Worm (Caenorhabditis elegans) whole organism, mixed stage, embryonic: ENCODE measurements around the gene R160.6.

Experiments
- M03D4.4 ChIP-seq: sonication (generic microtip); optimal IDR thresholded peaks from 2 replicates; lab custom pipeline; 2017; ENCODE audit warnings: mild to moderate bottlenecking, missing genetic modification characterization, missing compliant biosample characterization
- bed-3 ChIP-seq: fragments of 200-800 bp; sonication (Bioruptor generic); optimal IDR thresholded peaks from 3 replicates; lab custom pipeline; 2018; ENCODE audit warnings: mild to moderate bottlenecking, missing genetic modification characterization, moderate library complexity, missing compliant biosample characterization
- blmp-1 ChIP-seq: fragments of 150-350 bp; optimal IDR thresholded peaks from 2 replicates; lab custom pipeline; 2014; ENCODE audit warnings: missing biosample characterization, missing genetic modification characterization
- ceh-39 ChIP-seq: fragments of 150-350 bp; optimal IDR thresholded peaks from 2 replicates; lab custom pipeline; 2014; ENCODE audit warnings: missing biosample characterization, missing genetic modification characterization
- ceh-43 ChIP-seq: fragments of 200-800 bp; sonication (Bioruptor generic); optimal IDR thresholded peaks from 2 replicates; lab custom pipeline; 2018; ENCODE audit warnings: mild to moderate bottlenecking, missing genetic modification characterization, moderate library complexity, missing compliant biosample characterization
- ceh-83 ChIP-seq: fragments of 200-800 bp; sonication (Bioruptor generic); optimal IDR thresholded peaks from 2 replicates; lab custom pipeline; 2018; ENCODE audit warnings: mild to moderate bottlenecking, missing genetic modification characterization, missing compliant biosample characterization
- ces-1 ChIP-seq: fragments of 150-350 bp; optimal IDR thresholded peaks from 2 replicates; lab custom pipeline; 2014; ENCODE audit warnings: missing biosample characterization, missing genetic modification reagents, missing genetic modification characterization
- cnd-1 ChIP-seq: fragments of 200-800 bp; sonication (Bioruptor generic); optimal IDR thresholded peaks from 2 replicates; lab custom pipeline; 2018; ENCODE audit warnings: mild to moderate bottlenecking, missing genetic modification characterization, missing compliant biosample characterization
- drap-1 ChIP-seq: fragments of 200-800 bp; sonication (Bioruptor generic); optimal IDR thresholded peaks from 3 replicates; lab custom pipeline; 2018; ENCODE audit warnings: mild to moderate bottlenecking, missing genetic modification characterization, missing compliant biosample characterization
- elt-1 ChIP-seq: sonication (generic microtip); optimal IDR thresholded peaks from 2 replicates; lab custom pipeline; 2017; ENCODE audit warnings: missing genetic modification characterization, mild to moderate bottlenecking, missing compliant biosample characterization, antibody characterized with exemption, moderate library complexity, borderline replicate concordance; ENCODE audit not compliant: insufficient read depth
- elt-3 ChIP-seq: fragments of 150-350 bp; optimal IDR thresholded peaks from 2 replicates; lab custom pipeline; 2014; ENCODE audit warnings: missing biosample characterization, missing genetic modification characterization
- flh-1 ChIP-seq: fragments of 200-800 bp; sonication (Bioruptor generic); optimal IDR thresholded peaks from 2 replicates; lab custom pipeline; 2018; ENCODE audit warnings: mild to moderate bottlenecking, missing genetic modification characterization, moderate library complexity, missing compliant biosample characterization
- ham-2 ChIP-seq: fragments of 200-800 bp; sonication (Bioruptor generic); optimal IDR thresholded peaks from 2 replicates; lab custom pipeline; 2018; ENCODE audit warnings: mild to moderate bottlenecking, missing genetic modification characterization, missing compliant biosample characterization
- hlh-1 ChIP-seq: fragments of 150-350 bp; optimal IDR thresholded peaks from 2 replicates; lab custom pipeline; 2014; ENCODE audit warnings: missing biosample characterization, missing genetic modification reagents, missing genetic modification characterization
- lin-13 ChIP-seq: fragments of 150-350 bp; optimal IDR thresholded peaks from 2 replicates; lab custom pipeline; 2014; ENCODE audit warnings: missing biosample characterization, missing genetic modification characterization
- lin-32 ChIP-seq: fragments of 200-800 bp; sonication (Bioruptor generic); optimal IDR thresholded peaks from 2 replicates; lab custom pipeline; 2018; ENCODE audit warnings: mild to moderate bottlenecking, missing genetic modification characterization, missing compliant biosample characterization
- lsy-2 ChIP-seq: fragments of 150-350 bp; optimal IDR thresholded peaks from 2 replicates; lab custom pipeline; 2014; ENCODE audit warnings: missing biosample characterization, missing genetic modification characterization
- mab-5 ChIP-seq: fragments of 150-350 bp; optimal IDR thresholded peaks from 2 replicates; lab custom pipeline; 2014; ENCODE audit warnings: missing biosample characterization, missing genetic modification characterization
- mep-1 ChIP-seq: fragments of 150-350 bp; optimal IDR thresholded peaks from 2 replicates; lab custom pipeline; 2017; ENCODE audit warnings: missing biosample characterization, missing genetic modification reagents, missing genetic modification characterization, inconsistent platforms
- mls-2 ChIP-seq: sonication (generic microtip); optimal IDR thresholded peaks from 2 replicates; lab custom pipeline; 2016; ENCODE audit warnings: mild to moderate bottlenecking, missing genetic modification characterization, moderate library complexity, missing compliant biosample characterization
- nhr-12 ChIP-seq: fragments of 150-350 bp; optimal IDR thresholded peaks from 2 replicates; lab custom pipeline; 2014; ENCODE audit warnings: missing biosample characterization, missing genetic modification characterization
- nhr-2 ChIP-seq: fragments of 150-350 bp; optimal IDR thresholded peaks from 2 replicates; lab custom pipeline; 2014; ENCODE audit warnings: missing biosample characterization, missing genetic modification characterization
- nhr-28 ChIP-seq: fragments of 150-350 bp; optimal IDR thresholded peaks from 2 replicates; lab custom pipeline; 2014; ENCODE audit warnings: missing biosample characterization, missing genetic modification characterization
- nhr-76 ChIP-seq: sonication (generic microtip); optimal IDR thresholded peaks from 2 replicates; lab custom pipeline; 2017; ENCODE audit warnings: missing biosample characterization, missing genetic modification characterization
- pha-4 ChIP-seq: fragments of 150-350 bp; optimal IDR thresholded peaks from 2 replicates; lab custom pipeline; 2018; ENCODE audit warnings: missing biosample characterization, missing genetic modification reagents, missing genetic modification characterization
- sem-2 ChIP-seq: fragments of 200-800 bp; sonication (Bioruptor generic); optimal IDR thresholded peaks from 2 replicates; lab custom pipeline; 2018; ENCODE audit warnings: mild to moderate bottlenecking, missing genetic modification characterization, missing compliant biosample characterization
- snpc-4 ChIP-seq: fragments of 150-350 bp; optimal IDR thresholded peaks from 2 replicates; lab custom pipeline; 2014; ENCODE audit warnings: missing biosample characterization, missing genetic modification characterization
- sptf-1 ChIP-seq: sonication (generic microtip); optimal IDR thresholded peaks from 2 replicates; lab custom pipeline; 2017; ENCODE audit warnings: mild to moderate bottlenecking, missing genetic modification characterization, moderate library complexity, missing compliant biosample characterization
- tbx-8 ChIP-seq: fragments of 200-800 bp; sonication (Bioruptor generic); optimal IDR thresholded peaks from 2 replicates; lab custom pipeline; 2018; ENCODE audit warnings: mild to moderate bottlenecking, missing genetic modification characterization, moderate library complexity, missing compliant biosample characterization
- unc-120 ChIP-seq: sonication (generic microtip); optimal IDR thresholded peaks from 2 replicates; lab custom pipeline; 2017; ENCODE audit warnings: missing genetic modification characterization, missing compliant biosample characterization; ENCODE audit not compliant: poor library complexity, severe bottlenecking
- unc-39 ChIP-seq: fragments of 150-350 bp; optimal IDR thresholded peaks from 2 replicates; lab custom pipeline; 2014; ENCODE audit warnings: missing biosample characterization, missing genetic modification characterization
- zip-8 ChIP-seq: fragments of 150-350 bp; optimal IDR thresholded peaks from 2 replicates; lab custom pipeline; 2014; ENCODE audit warnings: missing biosample characterization, missing genetic modification characterization
- ztf-11 ChIP-seq: fragments of 150-350 bp; optimal IDR thresholded peaks from 2 replicates; lab custom pipeline; 2014; ENCODE audit warnings: missing biosample characterization, missing genetic modification characterization

The R160.6 gene

ce11 chrX:4357467-4357866 lies 15.6 kb downstream of the R160.6 start, which contains the start of gene F14H12.6:
Gene F14H12.6 (minus strand): TSS chrX:4357567.
- TF ChIP-seq bed-3 (GFP tag; lab: Kevin White, UChicago) (no peak), elt-3 (no peak), ham-2 (GFP tag; lab: Kevin White, UChicago) (no peak), ces-1 (GFP tag; lab: Kevin White, UChicago) (no peak), hlh-1 (tag; lab: Kevin White, UChicago) (no peak), ceh-39 (no peak), sptf-1 (tag; lab: Kevin White, UChicago) (no peak), ceh-83 (no peak), flh-1 (GFP tag; lab: Kevin White, UChicago) (no peak), mls-2 (tag; lab: Kevin White, UChicago) (no peak), zip-8 (tag; lab: Kevin White, UChicago) (no peak), nhr-28 (tag; lab: Kevin White, UChicago) (no peak)

ce11 chrX:4353318-4353717 lies 19.7 kb downstream of the R160.6 start, which contains the start of gene col-165:
Gene col-165 (plus strand): TSS chrX:4353618.
- TF ChIP-seq ztf-11 (tag; lab: Kevin White, UChicago) (no peak), nhr-76 (tag; lab: Kevin White, UChicago) (no peak), sem-2 (GFP tag; lab: Kevin White, UChicago) (no peak), ces-1 (GFP tag; lab: Kevin White, UChicago) (no peak), blmp-1 (tag; lab: Kevin White, UChicago) (no peak), cnd-1 (tag; lab: Kevin White, UChicago) (no peak), elt-3 (no peak), ham-2 (GFP tag; lab: Kevin White, UChicago) (no peak), ceh-39 (no peak), mep-1 (no peak), lsy-2 (no peak), unc-120 (no peak), M03D4.4 (tag; lab: Kevin White, UChicago) (no peak), nhr-12 (tag; lab: Kevin White, UChicago) (no peak), flh-1 (GFP tag; lab: Kevin White, UChicago) (no peak)

- TF ChIP-seq unc-39 (tag; lab: Kevin White, UChicago) (no peak), elt-3 (no peak), lsy-2 (no peak), nhr-28 (tag; lab: Kevin White, UChicago) (no peak), ham-2 (GFP tag; lab: Kevin White, UChicago) (no peak), hlh-1 (tag; lab: Kevin White, UChicago) (no peak), lin-13 (tag; lab: Kevin White, UChicago) (no peak), pha-4 (no peak), snpc-4 (tag; lab: Kevin White, UChicago) (no peak), drap-1 (GFP tag; lab: Kevin White, UChicago) (no peak), ztf-11 (tag; lab: Kevin White, UChicago) (no peak), blmp-1 (tag; lab: Kevin White, UChicago) (no peak)
Observed at ce11 chrX:4350198-4350597, 22.8 kb downstream of the R160.6 start, which contains the start of gene F14H12.2. Gene F14H12.2 (plus strand): TSS chrX:4350498.

ce11 chrX:4343915-4344314 lies 29.1 kb downstream of the R160.6 start, which contains the start of gene F14H12.3:
Gene F14H12.3 (plus strand): TSS chrX:4344215.
- TF ChIP-seq ceh-39: no peak
- TF ChIP-seq tbx-8: no peak
- no peak for TF ChIP-seq nhr-28 (tag; lab: Kevin White, UChicago)
- TF ChIP-seq mab-5 (tag; lab: Kevin White, UChicago): no peak
- no peak for TF ChIP-seq pha-4
- no peak for TF ChIP-seq lsy-2
- no peak for TF ChIP-seq unc-39 (tag; lab: Kevin White, UChicago)
- TF ChIP-seq bed-3 (GFP tag; lab: Kevin White, UChicago): no peak
- TF ChIP-seq cnd-1 (tag; lab: Kevin White, UChicago): no peak
- TF ChIP-seq zip-8 (tag; lab: Kevin White, UChicago): no peak
- TF ChIP-seq blmp-1 (tag; lab: Kevin White, UChicago): no peak
- TF ChIP-seq lin-32 (GFP tag; lab: Kevin White, UChicago): no peak
- TF ChIP-seq elt-1 (tag; lab: Kevin White, UChicago): no peak
- no peak for TF ChIP-seq unc-120
- TF ChIP-seq nhr-2 (tag; lab: Kevin White, UChicago): no peak
- TF ChIP-seq sem-2 (GFP tag; lab: Kevin White, UChicago): no peak
- no peak for TF ChIP-seq nhr-12 (tag; lab: Kevin White, UChicago)
- TF ChIP-seq ceh-43: no peak
